Fruit fly (Drosophila melanogaster): ENCODE measurements around the gene Npc2c.

DNA sequence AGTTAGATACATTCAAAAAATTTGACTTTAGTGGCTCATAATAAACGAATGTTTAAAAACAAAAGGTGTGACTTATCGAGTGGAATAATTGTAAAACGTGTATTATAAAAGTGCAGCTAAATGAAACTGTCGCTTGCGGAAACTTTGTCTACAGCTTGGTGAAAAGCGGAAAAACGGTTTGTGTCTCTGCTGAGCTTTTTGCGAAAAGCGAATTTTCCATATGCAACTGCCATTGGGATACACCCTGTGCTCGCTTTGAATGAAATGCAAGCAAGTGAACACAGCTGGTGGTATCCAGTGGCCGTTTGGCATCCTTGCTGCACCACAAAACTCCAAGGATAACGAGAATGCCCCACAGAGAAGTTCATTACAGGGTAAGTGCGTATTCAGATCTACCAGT is 30.9 kb downstream of the Npc2c start:
- no peak for TF ChIP-seq Lpt (GFP tag; optimal IDR thresholded peaks at IDR 0.05)
- no peak for TF ChIP-seq cyc (GFP tag; optimal IDR thresholded peaks at IDR 0.05)
- TF ChIP-seq CG31627 (GFP tag; optimal IDR thresholded peaks at IDR 0.05), result no peak
- TF ChIP-seq CG4318 (GFP tag; optimal IDR thresholded peaks at IDR 0.05), result no peak
- no peak for TF ChIP-seq acj6 (GFP tag; optimal IDR thresholded peaks at IDR 0.05)
- no peak for TF ChIP-seq Sox102F (GFP tag; optimal IDR thresholded peaks at IDR 0.05)
- no peak for TF ChIP-seq svp (GFP tag)
- TF ChIP-seq vri (GFP tag; optimal IDR thresholded peaks at IDR 0.05), result no peak
- TF ChIP-seq net (GFP tag; optimal IDR thresholded peaks at IDR 0.05), result no peak
